Worm (Caenorhabditis elegans) whole organism, early embryonic: ENCODE data around the gene cest-8.

Experiments used
- B0310.2 ChIP-seq: sonication (generic microtip); optimal IDR thresholded peaks from 2 replicates; lab custom pipeline; 2016; ENCODE audit warnings: mild to moderate bottlenecking, missing genetic modification characterization, missing compliant biosample characterization
- F13C5.2 ChIP-seq: sonication (generic microtip); optimal IDR thresholded peaks from 2 replicates; lab custom pipeline; 2017; ENCODE audit warnings: mild to moderate bottlenecking, missing genetic modification characterization, inconsistent platforms, missing compliant biosample characterization
- aly-1 ChIP-seq: sonication (generic microtip); optimal IDR thresholded peaks from 2 replicates; lab custom pipeline; 2016; ENCODE audit warnings: missing genetic modification characterization, missing compliant biosample characterization
- ama-1 ChIP-seq: fragments of 150-350 bp; optimal IDR thresholded peaks from 2 replicates; lab custom pipeline; 2014
- ceh-13 ChIP-seq: fragments of 200-800 bp; sonication (Bioruptor generic); optimal IDR thresholded peaks from 2 replicates; lab custom pipeline; 2018; ENCODE audit warnings: mild to moderate bottlenecking, missing genetic modification characterization, missing compliant biosample characterization
- ceh-36 ChIP-seq: sonication (generic microtip); optimal IDR thresholded peaks from 2 replicates; lab custom pipeline; 2016; ENCODE audit warnings: missing genetic modification characterization, inconsistent platforms, missing compliant biosample characterization
- ets-7 ChIP-seq: sonication (generic microtip); optimal IDR thresholded peaks from 2 replicates; lab custom pipeline; 2016; ENCODE audit warnings: missing genotype, missing genetic modification characterization, missing compliant biosample characterization
- flt-1 ChIP-seq: fragments of 200-800 bp; sonication (Bioruptor generic); IDR thresholded peaks from 2 replicates; pipeline ENCODE4 v1.3.6; 2022; ENCODE audit warnings: missing genetic modification characterization, missing compliant biosample characterization
- hmbx-1 ChIP-seq: sonication (generic microtip); optimal IDR thresholded peaks from 2 replicates; lab custom pipeline; 2016; ENCODE audit warnings: mild to moderate bottlenecking, missing genetic modification characterization, missing compliant biosample characterization
- hmg-4 ChIP-seq: fragments of 200-800 bp; sonication (Bioruptor generic); optimal IDR thresholded peaks from 2 replicates; lab custom pipeline; 2018; ENCODE audit warnings: mild to moderate bottlenecking, missing genetic modification characterization, missing compliant biosample characterization
- hnd-1 ChIP-seq: sonication (generic microtip); optimal IDR thresholded peaks from 2 replicates; lab custom pipeline; 2016; ENCODE audit warnings: missing genetic modification characterization, missing compliant biosample characterization
- pes-1 ChIP-seq: fragments of 200-800 bp; sonication (Bioruptor generic); IDR thresholded peaks from 2 replicates; pipeline ENCODE4 v1.3.6; 2022; ENCODE audit warnings: missing genetic modification reagents, missing genetic modification characterization, missing compliant biosample characterization
- scrt-1 ChIP-seq: fragments of 200-800 bp; sonication (Bioruptor generic); IDR thresholded peaks from 2 replicates; pipeline ENCODE4 v1.3.6; 2022; ENCODE audit warnings: missing genetic modification characterization, missing compliant biosample characterization
- sea-1 ChIP-seq: fragments of 200-800 bp; sonication (Bioruptor generic); conservative IDR thresholded peaks from 2 replicates; pipeline ENCODE4 v1.3.6; 2022; ENCODE audit warnings: missing genetic modification characterization, missing compliant biosample characterization
- tbx-11 ChIP-seq: fragments of 200-800 bp; sonication (Bioruptor generic); IDR thresholded peaks from 2 replicates; pipeline ENCODE4 v1.3.6; 2022; ENCODE audit warnings: missing genetic modification characterization, missing compliant biosample characterization
- tbx-37 ChIP-seq: fragments of 200-800 bp; sonication (Bioruptor generic); conservative IDR thresholded peaks from 2 replicates; pipeline ENCODE4 v1.3.6; 2022; ENCODE audit warnings: missing genetic modification reagents, missing genetic modification characterization, missing compliant biosample characterization
- tra-4 ChIP-seq: sonication (generic microtip); optimal IDR thresholded peaks from 2 replicates; lab custom pipeline; 2017; ENCODE audit warnings: missing genetic modification characterization, missing compliant biosample characterization

The cest-8 gene

ce11 chrX:12201435-12201834 lies 18.0 kb upstream of the cest-8 start:
- no peak for TF ChIP-seq aly-1 (tag; lab: Kevin White, UChicago)
- no peak for TF ChIP-seq flt-1 (GFP tag; lab: Robert Waterston, UW)
- no peak for TF ChIP-seq tra-4 (tag; lab: Kevin White, UChicago)

ce11 chrX:12201840-12202239 lies 17.6 kb upstream of the cest-8 start:
- TF ChIP-seq ceh-36, result no peak
- TF ChIP-seq tra-4 (tag; lab: Kevin White, UChicago), result no peak
- TF ChIP-seq sea-1 (GFP tag; lab: Robert Waterston, UW), result no peak
- no peak for TF ChIP-seq hmg-4
- no peak for TF ChIP-seq ceh-13
- TF ChIP-seq pes-1 (GFP tag; lab: Robert Waterston, UW), result no peak
- TF ChIP-seq hnd-1, result no peak
- TF ChIP-seq B0310.2, result no peak
- TF ChIP-seq scrt-1 (GFP tag; lab: Robert Waterston, UW), result no peak

ce11 chrX:12204334-12204733 lies 15.1 kb upstream of the cest-8 start:
- TF ChIP-seq tbx-37, result no peak
- no peak for TF ChIP-seq hnd-1
- TF ChIP-seq flt-1 (GFP tag; lab: Robert Waterston, UW), result no peak
- TF ChIP-seq tbx-11 (GFP tag; lab: Robert Waterston, UW), result no peak
- TF ChIP-seq F13C5.2 (tag; lab: Kevin White, UChicago), result no peak
- no peak for TF ChIP-seq ama-1 (lab: Kevin White, UChicago)
- TF ChIP-seq hmbx-1 (tag; lab: Kevin White, UChicago), result no peak
- TF ChIP-seq aly-1 (tag; lab: Kevin White, UChicago), result no peak
- TF ChIP-seq B0310.2, result no peak

ce11 chrX:12205478-12206059 lies 13.9 kb upstream of the cest-8 start:
- TF ChIP-seq aly-1 (tag; lab: Kevin White, UChicago) (no peak), F13C5.2 (tag; lab: Kevin White, UChicago) (peak; percentile 24)

ce11 chrX:12207078-12207477 lies 12.4 kb upstream of the cest-8 start:
- TF ChIP-seq hmg-4 (no peak), F13C5.2 (tag; lab: Kevin White, UChicago) (no peak), ceh-13 (no peak), ceh-36 (no peak), aly-1 (tag; lab: Kevin White, UChicago) (no peak), ama-1 (lab: Kevin White, UChicago) (no peak), sea-1 (GFP tag; lab: Robert Waterston, UW) (no peak), flt-1 (GFP tag; lab: Robert Waterston, UW) (no peak), tra-4 (tag; lab: Kevin White, UChicago) (no peak), tbx-11 (GFP tag; lab: Robert Waterston, UW) (no peak), scrt-1 (GFP tag; lab: Robert Waterston, UW) (no peak), pes-1 (GFP tag; lab: Robert Waterston, UW) (no peak), hmbx-1 (tag; lab: Kevin White, UChicago) (no peak), tbx-37 (no peak)

ce11 chrX:12210145-12211032 lies 9.1 kb upstream of the cest-8 start:
- TF ChIP-seq tbx-11 (GFP tag; lab: Robert Waterston, UW) (no peak), hmg-4 (no peak), flt-1 (GFP tag; lab: Robert Waterston, UW) (no peak), tra-4 (tag; lab: Kevin White, UChicago) (no peak), ama-1 (lab: Kevin White, UChicago) (no peak), sea-1 (GFP tag; lab: Robert Waterston, UW) (no peak), tbx-37 (no peak), B0310.2 (no peak), hnd-1 (no peak), hmbx-1 (tag; lab: Kevin White, UChicago) (no peak), aly-1 (tag; lab: Kevin White, UChicago) (no peak), ceh-13 (no peak), ets-7 (tag; lab: Kevin White, UChicago) (no peak), scrt-1 (GFP tag; lab: Robert Waterston, UW) (no peak), F13C5.2 (tag; lab: Kevin White, UChicago) (no peak), ceh-36 (no peak), pes-1 (GFP tag; lab: Robert Waterston, UW) (no peak)

- TF ChIP-seq hmg-4 (no peak), tra-4 (tag; lab: Kevin White, UChicago) (no peak)
Measured at ce11 chrX:12212801-12213200, 6.7 kb upstream of the cest-8 start, which contains the start of gene cab-1. cab-1 (minus strand) TSS chrX:12212901.

ce11 chrX:12216943-12217342 lies 2.5 kb upstream of the cest-8 start, which contains the start of gene C23H4.8:
C23H4.8 (plus strand) TSS chrX:12217243.
- no peak for TF ChIP-seq ama-1 (lab: Kevin White, UChicago)
- TF ChIP-seq tbx-37, result no peak
- no peak for TF ChIP-seq ceh-13
- TF ChIP-seq hmg-4, result no peak
- TF ChIP-seq pes-1 (GFP tag; lab: Robert Waterston, UW), result no peak
- no peak for TF ChIP-seq tbx-11 (GFP tag; lab: Robert Waterston, UW)
- no peak for TF ChIP-seq scrt-1 (GFP tag; lab: Robert Waterston, UW)
- TF ChIP-seq B0310.2, result no peak
